Worm (Caenorhabditis elegans): ENCODE measurements around the gene F11G11.15.

DNA sequence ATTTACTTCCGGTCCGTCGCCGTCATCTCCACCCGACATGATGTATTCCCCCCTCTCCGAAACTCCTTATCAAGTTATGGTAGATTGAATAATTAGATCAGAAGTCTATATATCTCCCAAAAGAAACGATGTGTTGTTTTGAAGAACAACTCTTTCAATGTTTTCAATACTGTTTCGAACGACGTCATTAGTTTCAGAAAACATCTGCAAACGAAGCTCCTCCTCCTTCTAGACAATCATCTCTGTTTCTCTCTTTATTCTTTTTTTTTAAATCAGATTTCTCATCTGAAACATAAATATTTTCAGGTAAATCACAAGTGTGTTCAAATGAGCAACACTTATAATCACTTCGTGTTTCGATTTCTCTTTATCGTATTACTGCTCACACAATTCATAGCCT is 24.8 kb upstream of the F11G11.15 start, which contains the start of gene T23B7.3:
- TF ChIP-seq lin-39 (tag; optimal IDR thresholded peaks at IDR 0.05) (no peak), nhr-11 (tag; optimal IDR thresholded peaks at IDR 0.05) (no peak), nhr-129 (tag; optimal IDR thresholded peaks at IDR 0.05) (no peak), Y55F3AM.14 (GFP tag; optimal IDR thresholded peaks at IDR 0.05) (no peak), unc-62 (GFP tag; optimal IDR thresholded peaks at IDR 0.05) (no peak), peb-1 (tag; optimal IDR thresholded peaks at IDR 0.05) (no peak), F13H6.1 (tag; optimal IDR thresholded peaks at IDR 0.05) (no peak), nhr-23 (tag; optimal IDR thresholded peaks at IDR 0.05) (no peak), mbf-1 (tag; optimal IDR thresholded peaks at IDR 0.05) (no peak), elt-1 (tag; optimal IDR thresholded peaks at IDR 0.05) (no peak)
